Worm (Caenorhabditis elegans) whole organism, L1 larva: ENCODE data around the gene C02G6.2.

Experiments
- C04F5.9 ChIP-seq: sonication (generic microtip); optimal IDR thresholded peaks from 2 replicates; lab custom pipeline; 2016; ENCODE audit warnings: missing genetic modification characterization, missing compliant biosample characterization
- C16A3.4 ChIP-seq: fragments of 150-350 bp; optimal IDR thresholded peaks from 2 replicates; lab custom pipeline; 2014; ENCODE audit warnings: missing biosample characterization, missing genetic modification characterization
- F16B12.6 ChIP-seq: fragments of 150-350 bp; optimal IDR thresholded peaks from 2 replicates; lab custom pipeline; 2014; ENCODE audit warnings: missing biosample characterization, missing genetic modification characterization
- aha-1 ChIP-seq: fragments of 150-350 bp; optimal IDR thresholded peaks from 2 replicates; lab custom pipeline; 2014; ENCODE audit warnings: missing biosample characterization, missing genetic modification characterization
- alr-1 ChIP-seq: fragments of 200-800 bp; sonication (Bioruptor generic); optimal IDR thresholded peaks from 2 replicates; lab custom pipeline; 2018; ENCODE audit warnings: borderline replicate concordance, mild to moderate bottlenecking, missing genetic modification characterization, missing compliant biosample characterization
- ama-1 ChIP-seq: fragments of 150-350 bp; optimal IDR thresholded peaks from 2 replicates; lab custom pipeline; 2014
- blmp-1 ChIP-seq: fragments of 150-350 bp; optimal IDR thresholded peaks from 2 replicates; lab custom pipeline; 2014; ENCODE audit warnings: missing biosample characterization, missing genetic modification characterization
- ceh-63 ChIP-seq: fragments of 200-800 bp; sonication (Bioruptor generic); optimal IDR thresholded peaks from 2 replicates; lab custom pipeline; 2018; ENCODE audit warnings: mild to moderate bottlenecking, missing genetic modification characterization, missing compliant biosample characterization
- ceh-82 ChIP-seq, 3 experiments: fragments of 150-350 bp in 1 of 3; sonication (generic microtip) in 2 of 3; optimal IDR thresholded peaks; 2 replicates each; lab custom pipeline; 2014 to 2017; ENCODE audit warnings: missing biosample characterization in 3 of 3, missing genetic modification characterization in 3 of 3
- ceh-88 ChIP-seq: fragments of 200-800 bp; sonication (Bioruptor generic); IDR thresholded peaks from 2 replicates; pipeline ENCODE4 v1.3.6; 2022; ENCODE audit warnings: missing genetic modification characterization, missing compliant biosample characterization
- dpl-1 ChIP-seq, 3 experiments: fragments of 150-350 bp in 2 of 3; sonication (generic microtip) in 1 of 3; optimal IDR thresholded peaks; 2 replicates each; lab custom pipeline; 2014 to 2017; ENCODE audit warnings: missing biosample characterization in 3 of 3, missing genetic modification characterization in 3 of 3, missing genetic modification reagents in 3 of 3
- dsc-1 ChIP-seq: sonication (generic microtip); optimal IDR thresholded peaks from 2 replicates; lab custom pipeline; 2016; ENCODE audit warnings: mild to moderate bottlenecking, missing genetic modification characterization, missing compliant biosample characterization
- egl-13 ChIP-seq: sonication (generic microtip); optimal IDR thresholded peaks from 2 replicates; lab custom pipeline; 2016; ENCODE audit warnings: missing genotype, missing genetic modification reagents, missing genetic modification characterization, missing compliant biosample characterization
- egl-27 ChIP-seq, 2 experiments: fragments of 150-350 bp in 1 of 2; sonication (generic microtip); optimal IDR thresholded peaks; 3 replicates each; lab custom pipeline; 2017 to 2018; ENCODE audit warnings: missing biosample characterization in 2 of 2, missing genetic modification characterization in 2 of 2, missing genetic modification reagents in 2 of 2
- elt-3 ChIP-seq, 6 experiments: fragments of 150-350 bp in 1 of 6; sonication (generic microtip); optimal IDR thresholded peaks; 2 replicates each; lab custom pipeline; 2017 to 2018; ENCODE audit warnings: missing biosample characterization in 6 of 6, missing genetic modification characterization in 6 of 6, inconsistent platforms in 1 of 6
- fkh-4 ChIP-seq: sonication (generic microtip); optimal IDR thresholded peaks from 2 replicates; lab custom pipeline; 2016; ENCODE audit warnings: missing compliant biosample characterization, missing genetic modification characterization, borderline replicate concordance
- fos-1 ChIP-seq: fragments of 150-350 bp; optimal IDR thresholded peaks from 2 replicates; lab custom pipeline; 2014; ENCODE audit warnings: missing biosample characterization, missing genetic modification characterization
- grh-1 ChIP-seq: fragments of 200-800 bp; sonication (Bioruptor generic); IDR thresholded peaks from 2 replicates; pipeline ENCODE4 v1.3.6; 2022; ENCODE audit warnings: missing genetic modification reagents, missing genetic modification characterization, missing compliant biosample characterization
- hlh-17 ChIP-seq: fragments of 200-800 bp; sonication (Bioruptor generic); optimal IDR thresholded peaks from 2 replicates; lab custom pipeline; 2018; ENCODE audit warnings: missing genetic modification characterization, mild to moderate bottlenecking, missing compliant biosample characterization, moderate library complexity, borderline replicate concordance
- irx-1 ChIP-seq: sonication (generic microtip); optimal IDR thresholded peaks from 2 replicates; lab custom pipeline; 2016; ENCODE audit warnings: missing genetic modification characterization, missing compliant biosample characterization
- jun-1 ChIP-seq: fragments of 150-350 bp; optimal IDR thresholded peaks from 2 replicates; lab custom pipeline; 2014; ENCODE audit warnings: missing biosample characterization, missing genetic modification reagents, missing genetic modification characterization
- lin-13 ChIP-seq: fragments of 150-350 bp; optimal IDR thresholded peaks from 2 replicates; lab custom pipeline; 2014; ENCODE audit warnings: missing biosample characterization, missing genetic modification reagents, missing genetic modification characterization
- lin-15B ChIP-seq: fragments of 150-350 bp; sonication (generic microtip); optimal IDR thresholded peaks from 3 replicates; lab custom pipeline; 2014; ENCODE audit warnings: missing biosample characterization, missing genetic modification characterization
- lin-35 ChIP-seq, 2 experiments: fragments of 150-350 bp; optimal IDR thresholded peaks; 2 replicates each; lab custom pipeline; 2014; ENCODE audit warnings: missing biosample characterization in 2 of 2, missing genetic modification characterization in 2 of 2, missing genetic modification reagents in 2 of 2
- lin-39 ChIP-seq: fragments of 150-350 bp; optimal IDR thresholded peaks from 2 replicates; lab custom pipeline; 2014; ENCODE audit warnings: missing biosample characterization, missing genetic modification reagents, missing genetic modification characterization
- mdl-1 ChIP-seq, 2 experiments: fragments of 150-350 bp; optimal IDR thresholded peaks; 2 replicates each; lab custom pipeline; 2014 to 2017; ENCODE audit warnings: missing biosample characterization in 2 of 2, missing genetic modification characterization in 2 of 2, inconsistent platforms in 1 of 2
- mef-2 ChIP-seq: fragments of 150-350 bp; optimal IDR thresholded peaks from 2 replicates; lab custom pipeline; 2014; ENCODE audit warnings: missing biosample characterization, missing genetic modification characterization
- mep-1 ChIP-seq: fragments of 150-350 bp; optimal IDR thresholded peaks from 2 replicates; lab custom pipeline; 2014; ENCODE audit warnings: missing biosample characterization, missing genetic modification characterization
- nhr-12 ChIP-seq: sonication (generic microtip); optimal IDR thresholded peaks from 2 replicates; lab custom pipeline; 2017; ENCODE audit warnings: missing biosample characterization, missing genetic modification characterization
- nhr-20 ChIP-seq: sonication (generic microtip); optimal IDR thresholded peaks from 2 replicates; lab custom pipeline; 2016; ENCODE audit warnings: mild to moderate bottlenecking, missing genetic modification characterization, missing compliant biosample characterization
- nhr-47 ChIP-seq: sonication (generic microtip); optimal IDR thresholded peaks from 2 replicates; lab custom pipeline; 2016; ENCODE audit warnings: mild to moderate bottlenecking, missing genetic modification characterization, moderate library complexity, missing compliant biosample characterization
- nhr-71 ChIP-seq: sonication (generic microtip); optimal IDR thresholded peaks from 2 replicates; lab custom pipeline; 2016; ENCODE audit warnings: mild to moderate bottlenecking, missing genetic modification characterization, moderate library complexity, missing compliant biosample characterization
- nhr-76 ChIP-seq: sonication (generic microtip); optimal IDR thresholded peaks from 2 replicates; lab custom pipeline; 2017; ENCODE audit warnings: missing biosample characterization, missing genetic modification characterization
- nhr-84 ChIP-seq: sonication (generic microtip); optimal IDR thresholded peaks from 2 replicates; lab custom pipeline; 2017; ENCODE audit warnings: missing biosample characterization, missing genetic modification characterization
- nhr-85 ChIP-seq: sonication (generic microtip); peaks from one replicate; lab custom pipeline; 2016; ENCODE audit warnings: missing genetic modification characterization, inconsistent platforms, missing compliant biosample characterization
- nhr-90 ChIP-seq: sonication (generic microtip); optimal IDR thresholded peaks from 2 replicates; lab custom pipeline; 2016; ENCODE audit warnings: mild to moderate bottlenecking, missing genetic modification characterization, missing compliant biosample characterization; ENCODE audit not compliant: poor library complexity
- rnt-1 ChIP-seq: sonication (generic microtip); optimal IDR thresholded peaks from 2 replicates; lab custom pipeline; 2016; ENCODE audit warnings: mild to moderate bottlenecking, missing genetic modification characterization, moderate library complexity, missing compliant biosample characterization
- skn-1 ChIP-seq: fragments of 150-350 bp; optimal IDR thresholded peaks from 2 replicates; lab custom pipeline; 2014; ENCODE audit warnings: missing biosample characterization, missing genetic modification characterization
- snpc-4 ChIP-seq: fragments of 150-350 bp; optimal IDR thresholded peaks from 2 replicates; lab custom pipeline; 2014; ENCODE audit warnings: missing biosample characterization, missing genetic modification characterization
- snu-23 ChIP-seq: sonication (generic microtip); optimal IDR thresholded peaks from 2 replicates; lab custom pipeline; 2016; ENCODE audit warnings: missing genetic modification characterization, missing compliant biosample characterization
- sptf-1 ChIP-seq: fragments of 150-350 bp; optimal IDR thresholded peaks from 2 replicates; lab custom pipeline; 2014; ENCODE audit warnings: missing biosample characterization, missing genetic modification characterization
- sup-37 ChIP-seq: fragments of 200-800 bp; sonication (Bioruptor generic); optimal IDR thresholded peaks from 2 replicates; lab custom pipeline; 2018; ENCODE audit warnings: mild to moderate bottlenecking, missing genetic modification characterization, missing compliant biosample characterization
- swsn-7 ChIP-seq: sonication (generic microtip); optimal IDR thresholded peaks from 2 replicates; lab custom pipeline; 2016; ENCODE audit warnings: missing genetic modification characterization, missing compliant biosample characterization
- tbx-2 ChIP-seq: sonication (generic microtip); optimal IDR thresholded peaks from 2 replicates; lab custom pipeline; 2016; ENCODE audit warnings: missing genetic modification characterization, missing compliant biosample characterization
- tlp-1 ChIP-seq: fragments of 150-350 bp; optimal IDR thresholded peaks from 2 replicates; lab custom pipeline; 2014; ENCODE audit warnings: missing biosample characterization, missing genetic modification characterization
- unc-130 ChIP-seq: fragments of 150-350 bp; optimal IDR thresholded peaks from 2 replicates; lab custom pipeline; 2017; ENCODE audit warnings: missing biosample characterization, missing genetic modification characterization, inconsistent platforms
- unc-30 ChIP-seq: sonication (generic microtip); optimal IDR thresholded peaks from 2 replicates; lab custom pipeline; 2017; ENCODE audit warnings: missing biosample characterization, missing genetic modification characterization
- unc-62 ChIP-seq: fragments of 150-350 bp; optimal IDR thresholded peaks from 2 replicates; lab custom pipeline; 2014; ENCODE audit warnings: missing biosample characterization, missing genetic modification reagents, missing genetic modification characterization
- unc-86 ChIP-seq: sonication (generic microtip); optimal IDR thresholded peaks from 2 replicates; lab custom pipeline; 2016; ENCODE audit warnings: missing genetic modification characterization, missing compliant biosample characterization
- xbp-1 ChIP-seq: sonication (generic microtip); optimal IDR thresholded peaks from 2 replicates; lab custom pipeline; 2016; ENCODE audit warnings: missing genetic modification characterization, missing compliant biosample characterization
- zag-1 ChIP-seq: fragments of 150-350 bp; optimal IDR thresholded peaks from 2 replicates; lab custom pipeline; 2014; ENCODE audit warnings: missing biosample characterization, missing genetic modification characterization
- zip-4 ChIP-seq: fragments of 200-800 bp; sonication (Bioruptor generic); optimal IDR thresholded peaks from 2 replicates; lab custom pipeline; 2018; ENCODE audit warnings: mild to moderate bottlenecking, missing genetic modification characterization, moderate library complexity, missing compliant biosample characterization
- ztf-11 ChIP-seq, 2 experiments: sonication (generic microtip); optimal IDR thresholded peaks; 2 replicates each; lab custom pipeline; 2016 to 2017; ENCODE audit warnings: missing genetic modification characterization in 2 of 2, missing biosample characterization in 1 of 2, missing compliant biosample characterization in 1 of 2
- ztf-4 ChIP-seq: fragments of 150-350 bp; optimal IDR thresholded peaks from 2 replicates; lab custom pipeline; 2014; ENCODE audit warnings: missing biosample characterization, missing genetic modification characterization

C02G6.2 gene

DNA sequence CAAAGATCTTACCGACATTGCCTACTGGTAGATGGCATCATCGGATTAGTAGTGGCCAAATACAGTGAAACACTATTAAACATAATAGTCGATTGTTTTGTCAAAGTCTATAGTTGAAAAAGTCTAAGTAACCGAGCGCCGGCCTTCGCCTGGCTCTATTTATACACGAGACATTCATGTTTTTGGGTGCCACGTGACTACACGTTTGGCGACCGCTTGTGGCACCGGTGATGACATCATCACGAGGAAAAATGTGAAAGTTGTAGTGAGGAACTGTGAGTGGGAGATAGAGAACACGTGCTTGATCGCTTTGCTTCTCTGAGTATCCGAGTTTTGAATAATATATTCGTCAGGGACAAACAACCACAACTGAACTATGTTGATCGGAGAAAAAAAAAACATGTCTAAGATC is 27.5 kb upstream of the C02G6.2 start:
- TF ChIP-seq skn-1 (tag; lab: Kevin White, UChicago) (peak; percentile 87), tlp-1 (tag; lab: Kevin White, UChicago) (no peak), sup-37 (GFP tag; lab: Kevin White, UChicago) (no peak), mef-2 (tag; lab: Kevin White, UChicago) (no peak), ceh-82 (tag; optimal IDR thresholded peaks at IDR 0.05; lab: Kevin White, UChicago) (no peak), egl-13 (tag; lab: Kevin White, UChicago) (no peak), xbp-1 (tag; lab: Kevin White, UChicago) (peak; percentile 78), aha-1 (tag; lab: Kevin White, UChicago) (no peak), zip-4 (GFP tag; lab: Kevin White, UChicago) (peak; percentile 5), nhr-90 (tag; lab: Kevin White, UChicago) (peak; percentile 82), grh-1 (GFP tag; lab: Robert Waterston, UW) (peak; percentile 79), ceh-88 (GFP tag; lab: Robert Waterston, UW) (no peak; the same call in 1 of the 2 replicates), C16A3.4 (tag; lab: Kevin White, UChicago) (peak; percentile 64), elt-3 (tag; optimal IDR thresholded peaks at IDR 0.05; lab: Kevin White, UChicago) (peak in 1 of 6 experiments; percentile 90), swsn-7 (tag; lab: Kevin White, UChicago) (peak; percentile 58), ceh-63 (no peak), nhr-47 (peak; percentile 79), fos-1 (tag; lab: Kevin White, UChicago) (no peak), irx-1 (tag; lab: Kevin White, UChicago) (peak; percentile 78), jun-1 (tag; lab: Kevin White, UChicago) (peak; percentile 46), tbx-2 (peak; percentile 81), rnt-1 (tag; lab: Kevin White, UChicago) (peak; percentile 80), mep-1 (tag; lab: Kevin White, UChicago) (peak; percentile 78), unc-62 (GFP tag; lab: Kevin White, UChicago) (no peak), ama-1 (lab: Kevin White, UChicago) (peak; percentile 66), snpc-4 (tag; lab: Kevin White, UChicago) (peak; percentile 68), lin-13 (GFP tag; lab: Kevin White, UChicago) (peak; percentile 61), ztf-4 (tag; lab: Kevin White, UChicago) (peak; percentile 89), dpl-1 (GFP tag; optimal IDR thresholded peaks at IDR 0.05; lab: Kevin White, UChicago) (peak; percentile 44 to 62 (median 55)), nhr-85 (peak; percentile 99), dsc-1 (tag; lab: Kevin White, UChicago) (peak; percentile 31), snu-23 (GFP tag; lab: Kevin White, UChicago) (peak; percentile 91), lin-39 (tag; lab: Kevin White, UChicago) (peak; percentile 13), mdl-1 (tag; optimal IDR thresholded peaks at IDR 0.05; lab: Kevin White, UChicago) (peak in 1 of 2 experiments; percentile 99), hlh-17 (GFP tag; lab: Kevin White, UChicago) (no peak), zag-1 (tag; lab: Kevin White, UChicago) (no peak), alr-1 (tag; lab: Kevin White, UChicago) (no peak), lin-35 (GFP tag; optimal IDR thresholded peaks at IDR 0.05; lab: Kevin White, UChicago) (peak; percentile 52 to 89), nhr-76 (tag; lab: Kevin White, UChicago) (no peak), nhr-71 (peak; percentile 97), nhr-84 (tag; lab: Kevin White, UChicago) (no peak), unc-130 (peak; percentile 93), unc-30 (tag; lab: Kevin White, UChicago) (no peak), fkh-4 (tag; lab: Kevin White, UChicago) (no peak), nhr-12 (tag; lab: Kevin White, UChicago) (no peak), sptf-1 (tag; lab: Kevin White, UChicago) (no peak), ztf-11 (tag; optimal IDR thresholded peaks at IDR 0.05; lab: Kevin White, UChicago) (peak in 1 of 2 experiments; percentile 2), unc-86 (no peak), F16B12.6 (tag; lab: Kevin White, UChicago) (no peak), nhr-20 (tag; lab: Kevin White, UChicago) (peak; percentile 98), C04F5.9 (tag; lab: Kevin White, UChicago) (peak; percentile 66), egl-27 (tag; optimal IDR thresholded peaks at IDR 0.05; lab: Kevin White, UChicago) (no peak), blmp-1 (peak; percentile 92), lin-15B (tag; lab: Kevin White, UChicago) (no peak)
